Worm (Caenorhabditis elegans): ENCODE measurements around the gene nhr-267.

DNA sequence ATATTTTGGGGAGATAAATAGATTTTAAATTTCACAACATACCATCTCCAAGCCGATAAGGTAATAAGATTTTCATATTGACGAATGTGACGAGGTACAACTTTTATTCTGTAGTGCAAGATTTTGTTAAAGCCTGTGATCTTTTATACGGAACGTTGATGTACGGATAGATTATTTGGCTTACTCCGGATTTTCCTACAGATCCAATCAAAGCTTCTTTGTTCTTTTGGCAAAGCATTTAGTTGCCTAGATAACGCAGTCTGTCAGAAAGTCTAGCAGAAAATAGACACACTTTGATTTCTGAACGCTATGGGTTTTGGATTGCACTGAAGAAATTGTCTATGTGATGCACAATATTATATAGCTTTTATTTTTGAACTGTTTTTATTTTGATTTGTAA, 12.9 kb upstream of the nhr-267 start, which contains the start of gene F49C12.2:
- TF ChIP-seq hnd-1 (tag; optimal IDR thresholded peaks at IDR 0.05) (no peak), ama-1 (optimal IDR thresholded peaks at IDR 0.05) (no peak), flt-1 (GFP tag; IDR thresholded peaks at IDR 0.05) (no peak)

All from whole organism, early embryonic.